Worm (Caenorhabditis elegans) whole organism, late embryonic: ENCODE measurements around the gene clec-37.

Experiments
- C08G9.2 ChIP-seq: sonication (generic microtip); optimal IDR thresholded peaks from 2 replicates; lab custom pipeline; 2016; ENCODE audit warnings: mild to moderate bottlenecking, missing genetic modification characterization, moderate library complexity, missing compliant biosample characterization
- K02D7.2 ChIP-seq: sonication (generic microtip); optimal IDR thresholded peaks from 2 replicates; lab custom pipeline; 2017; ENCODE audit warnings: mild to moderate bottlenecking, missing genetic modification characterization, missing compliant biosample characterization
- K09A11.1 ChIP-seq: sonication (generic microtip); optimal IDR thresholded peaks from 2 replicates; lab custom pipeline; 2017; ENCODE audit warnings: antibody characterized with exemption, mild to moderate bottlenecking, missing genetic modification characterization, missing compliant biosample characterization; ENCODE audit not compliant: insufficient read depth
- Y22D7AL.16 ChIP-seq: sonication (generic microtip); optimal IDR thresholded peaks from 2 replicates; lab custom pipeline; 2016; ENCODE audit warnings: missing genetic modification characterization, missing compliant biosample characterization
- ama-1 ChIP-seq: fragments of 150-350 bp; optimal IDR thresholded peaks from 2 replicates; lab custom pipeline; 2014
- ceh-14 ChIP-seq: sonication (generic microtip); optimal IDR thresholded peaks from 2 replicates; lab custom pipeline; 2016; ENCODE audit warnings: missing genotype, missing genetic modification characterization, missing compliant biosample characterization
- ceh-18 ChIP-seq: sonication (generic microtip); optimal IDR thresholded peaks from 2 replicates; lab custom pipeline; 2016; ENCODE audit warnings: missing genetic modification characterization, missing compliant biosample characterization
- ceh-2 ChIP-seq: sonication (generic microtip); optimal IDR thresholded peaks from 2 replicates; lab custom pipeline; 2016; ENCODE audit warnings: missing genotype, missing genetic modification characterization, missing compliant biosample characterization
- ceh-22 ChIP-seq: sonication (generic microtip); optimal IDR thresholded peaks from 2 replicates; lab custom pipeline; 2017; ENCODE audit warnings: missing biosample characterization, missing genetic modification characterization
- ceh-24 ChIP-seq: sonication (generic microtip); optimal IDR thresholded peaks from 2 replicates; lab custom pipeline; 2016; ENCODE audit warnings: mild to moderate bottlenecking, missing genetic modification characterization, missing compliant biosample characterization
- ceh-30 ChIP-seq: fragments of 150-350 bp; optimal IDR thresholded peaks from 2 replicates; lab custom pipeline; 2014; ENCODE audit warnings: missing biosample characterization, missing genetic modification characterization
- ceh-31 ChIP-seq: sonication (generic microtip); optimal IDR thresholded peaks from 2 replicates; lab custom pipeline; 2016; ENCODE audit warnings: missing genetic modification characterization, missing compliant biosample characterization
- ceh-34 ChIP-seq: sonication (generic microtip); optimal IDR thresholded peaks from 2 replicates; lab custom pipeline; 2016; ENCODE audit warnings: mild to moderate bottlenecking, missing genetic modification characterization, missing compliant biosample characterization
- ceh-48 ChIP-seq: sonication (generic microtip); optimal IDR thresholded peaks from 2 replicates; lab custom pipeline; 2016; ENCODE audit warnings: missing genetic modification characterization, inconsistent platforms, missing compliant biosample characterization
- ceh-9 ChIP-seq: sonication (generic microtip); optimal IDR thresholded peaks from 2 replicates; lab custom pipeline; 2016; ENCODE audit warnings: mild to moderate bottlenecking, missing genetic modification characterization, inconsistent platforms, missing compliant biosample characterization
- elt-4 ChIP-seq: sonication (generic microtip); optimal IDR thresholded peaks from 2 replicates; lab custom pipeline; 2016; ENCODE audit warnings: missing genetic modification characterization, missing compliant biosample characterization
- ets-4 ChIP-seq: sonication (generic microtip); optimal IDR thresholded peaks from 2 replicates; lab custom pipeline; 2016; ENCODE audit warnings: missing genetic modification characterization, missing compliant biosample characterization
- fax-1 ChIP-seq: sonication (generic microtip); optimal IDR thresholded peaks from 2 replicates; lab custom pipeline; 2016; ENCODE audit warnings: missing genotype, missing genetic modification characterization, missing compliant biosample characterization
- hlh-15 ChIP-seq: sonication (generic microtip); optimal IDR thresholded peaks from 2 replicates; lab custom pipeline; 2016; ENCODE audit warnings: missing genetic modification characterization, missing compliant biosample characterization
- hlh-30 ChIP-seq: sonication (generic microtip); optimal IDR thresholded peaks from 2 replicates; lab custom pipeline; 2017; ENCODE audit warnings: antibody characterized with exemption, missing genetic modification characterization, missing compliant biosample characterization; ENCODE audit not compliant: insufficient read depth
- hlh-6 ChIP-seq: sonication (generic microtip); optimal IDR thresholded peaks from 2 replicates; lab custom pipeline; 2016; ENCODE audit warnings: missing genotype, missing genetic modification characterization, missing compliant biosample characterization
- lim-6 ChIP-seq: sonication (generic microtip); optimal IDR thresholded peaks from 2 replicates; lab custom pipeline; 2016; ENCODE audit warnings: missing genetic modification characterization, missing compliant biosample characterization
- lin-11 ChIP-seq: fragments of 200-800 bp; sonication (Bioruptor generic); optimal IDR thresholded peaks from 2 replicates; lab custom pipeline; 2018; ENCODE audit warnings: mild to moderate bottlenecking, missing genetic modification characterization, missing compliant biosample characterization
- madf-2 ChIP-seq: sonication (generic microtip); optimal IDR thresholded peaks from 2 replicates; lab custom pipeline; 2017; ENCODE audit warnings: missing genetic modification characterization, missing compliant biosample characterization
- nhr-11 ChIP-seq: fragments of 150-350 bp; optimal IDR thresholded peaks from 2 replicates; lab custom pipeline; 2014; ENCODE audit warnings: missing biosample characterization, missing genetic modification characterization
- odd-2 ChIP-seq: sonication (generic microtip); optimal IDR thresholded peaks from 2 replicates; lab custom pipeline; 2017; ENCODE audit warnings: antibody characterized with exemption, mild to moderate bottlenecking, missing genetic modification characterization, missing compliant biosample characterization
- pag-3 ChIP-seq: sonication (generic microtip); optimal IDR thresholded peaks from 2 replicates; lab custom pipeline; 2016; ENCODE audit warnings: missing compliant biosample characterization, missing genetic modification characterization, borderline replicate concordance
- pax-1 ChIP-seq: fragments of 150-350 bp; optimal IDR thresholded peaks from 2 replicates; lab custom pipeline; 2014; ENCODE audit warnings: missing biosample characterization, missing genetic modification characterization
- pros-1 ChIP-seq: fragments of 150-350 bp; optimal IDR thresholded peaks from 2 replicates; lab custom pipeline; 2014; ENCODE audit warnings: missing biosample characterization, missing genetic modification reagents, missing genetic modification characterization
- rnt-1 ChIP-seq: sonication (generic microtip); optimal IDR thresholded peaks from 2 replicates; lab custom pipeline; 2016; ENCODE audit warnings: missing genetic modification characterization, missing compliant biosample characterization
- sox-2 ChIP-seq: fragments of 200-800 bp; sonication (Bioruptor generic); IDR thresholded peaks from 2 replicates; pipeline ENCODE4 v1.3.6; 2022; ENCODE audit warnings: missing genetic modification reagents, missing genetic modification characterization, missing compliant biosample characterization
- sox-4 ChIP-seq: sonication (generic microtip); optimal IDR thresholded peaks from 2 replicates; lab custom pipeline; 2017; ENCODE audit warnings: mild to moderate bottlenecking, missing genetic modification characterization, inconsistent platforms, missing compliant biosample characterization
- tbx-2 ChIP-seq: sonication (generic microtip); optimal IDR thresholded peaks from 2 replicates; lab custom pipeline; 2016; ENCODE audit warnings: missing genetic modification characterization, missing compliant biosample characterization
- tbx-7 ChIP-seq: sonication (generic microtip); optimal IDR thresholded peaks from 2 replicates; lab custom pipeline; 2016; ENCODE audit warnings: missing genotype, missing genetic modification characterization, missing compliant biosample characterization
- unc-55 ChIP-seq: sonication (generic microtip); optimal IDR thresholded peaks from 2 replicates; lab custom pipeline; 2017; ENCODE audit warnings: missing biosample characterization, missing genetic modification reagents, missing genetic modification characterization

Gene clec-37

ce11 chrV:16865404-16865803 is 13.5 kb upstream of the clec-37 start, which contains the start of gene clec-28:
Gene clec-28 (plus strand): TSS chrV:16865704.
- TF ChIP-seq ceh-34 (no peak), ceh-31 (no peak), ceh-30 (no peak), hlh-15 (tag; lab: Kevin White, UChicago) (no peak), odd-2 (tag; lab: Kevin White, UChicago) (no peak), sox-4 (tag; lab: Kevin White, UChicago) (no peak), pros-1 (tag; lab: Kevin White, UChicago) (no peak), ceh-18 (tag; lab: Kevin White, UChicago) (no peak), sox-2 (GFP tag; lab: Robert Waterston, UW) (no peak), ceh-2 (tag; lab: Kevin White, UChicago) (no peak), unc-55 (GFP tag; lab: Kevin White, UChicago) (no peak), fax-1 (tag; lab: Kevin White, UChicago) (no peak), ceh-9 (no peak)

ce11 chrV:16861719-16862118 is 9.8 kb upstream of the clec-37 start, which contains the start of the genes clec-32 and clec-24:
Gene clec-32 (minus strand): TSS chrV:16861819.
Gene clec-24 (plus strand): TSS chrV:16862012.
- TF ChIP-seq K09A11.1: no peak
- no peak for TF ChIP-seq hlh-30 (tag; lab: Kevin White, UChicago)

DNA sequence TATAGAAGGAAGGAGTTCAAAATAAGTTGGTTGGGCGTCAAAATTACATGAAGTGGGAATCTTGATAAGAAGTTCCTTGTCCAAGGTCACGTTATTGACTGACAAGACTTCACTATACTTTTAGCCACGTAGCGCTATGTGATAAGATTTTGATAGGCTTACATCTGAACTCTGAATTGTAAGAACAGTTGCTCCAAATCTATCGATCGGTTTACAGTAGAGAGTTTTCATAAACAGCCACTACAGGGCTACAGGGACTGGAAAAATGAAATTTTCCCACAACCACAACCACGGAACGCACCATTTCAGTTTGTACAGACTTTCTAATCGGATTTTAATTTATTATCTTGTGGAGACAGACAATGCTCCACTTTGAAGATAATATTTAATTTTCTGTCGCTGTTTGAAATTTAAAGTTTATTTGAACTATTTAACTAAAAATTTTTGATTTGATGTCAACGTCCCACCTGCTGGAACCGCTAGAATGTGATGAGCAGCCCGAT is 6.1 kb upstream of the clec-37 start, which contains the start of the genes clec-31 and clec-22:
Gene clec-31, minus strand, starts transcription at position 101 of the 503 bp plus-strand sequence.
Gene clec-22, plus strand, starts transcription at position 453 of the 503 bp plus-strand sequence.
- TF ChIP-seq Y22D7AL.16 (tag; lab: Kevin White, UChicago): no peak
- TF ChIP-seq hlh-6 (tag; lab: Kevin White, UChicago): no peak
- no peak for TF ChIP-seq hlh-30 (tag; lab: Kevin White, UChicago)
- no peak for TF ChIP-seq pros-1 (tag; lab: Kevin White, UChicago)
- no peak for TF ChIP-seq elt-4 (tag; lab: Kevin White, UChicago)

- no peak for TF ChIP-seq rnt-1 (tag; lab: Kevin White, UChicago)
Measured at ce11 chrV:16853956-16854683, 2.2 kb upstream of the clec-37 start, which contains the start of the genes clec-35 and clec-27. Gene clec-35 (minus strand): TSS chrV:16854056. Gene clec-27 (plus strand): TSS chrV:16854633.

DNA sequence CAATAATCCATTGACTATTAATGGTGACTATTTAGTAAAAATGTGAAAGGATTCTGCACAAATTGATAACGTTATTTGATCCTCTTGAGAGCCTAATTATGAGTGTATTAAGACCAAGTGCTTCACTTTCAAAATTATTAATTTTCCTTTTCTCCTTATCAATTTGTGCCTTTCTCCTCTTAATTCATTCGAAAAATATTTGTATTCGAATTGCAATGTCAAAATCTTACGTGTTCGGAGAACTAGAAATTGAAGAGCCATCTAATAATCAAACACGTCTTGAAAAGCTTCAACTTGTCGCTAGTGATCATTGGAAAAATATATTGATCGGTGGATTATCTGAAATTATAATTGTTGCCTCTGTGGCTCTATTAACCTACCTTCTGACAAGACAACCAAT is 3.4 kb downstream of the clec-37 start, which contains the start of the genes clec-36 and clec-26:
Gene clec-36, minus strand, starts transcription at position 101 of the 400 bp plus-strand sequence.
Gene clec-26, plus strand, starts transcription at position 114 of the 400 bp plus-strand sequence.
- no peak for TF ChIP-seq fax-1 (tag; lab: Kevin White, UChicago)
- no peak for TF ChIP-seq tbx-7 (tag; lab: Kevin White, UChicago)
- TF ChIP-seq ets-4: no peak
- no peak for TF ChIP-seq madf-2
- no peak for TF ChIP-seq hlh-15 (tag; lab: Kevin White, UChicago)

- no peak for TF ChIP-seq ceh-14 (tag; lab: Kevin White, UChicago)
- no peak for TF ChIP-seq ceh-24 (tag; lab: Kevin White, UChicago)
- no peak for TF ChIP-seq odd-2 (tag; lab: Kevin White, UChicago)
- TF ChIP-seq pag-3 (tag; lab: Kevin White, UChicago): no peak
- no peak for TF ChIP-seq tbx-2 (tag; lab: Kevin White, UChicago)
- TF ChIP-seq pax-1 (tag; lab: Kevin White, UChicago): no peak
- no peak for TF ChIP-seq ceh-22 (tag; lab: Kevin White, UChicago)
- TF ChIP-seq tbx-7 (tag; lab: Kevin White, UChicago): no peak
- no peak for TF ChIP-seq ama-1 (lab: Kevin White, UChicago)
- TF ChIP-seq C08G9.2 (tag; lab: Kevin White, UChicago): no peak
- TF ChIP-seq ceh-48 (tag; lab: Kevin White, UChicago): no peak
- no peak for TF ChIP-seq lin-11 (tag; lab: Kevin White, UChicago)
- TF ChIP-seq elt-4 (tag; lab: Kevin White, UChicago): no peak
- TF ChIP-seq K02D7.2 (tag; lab: Kevin White, UChicago): no peak
- no peak for TF ChIP-seq lim-6 (tag; lab: Kevin White, UChicago)
- no peak for TF ChIP-seq nhr-11 (tag; lab: Kevin White, UChicago)
Measured at ce11 chrV:16842941-16843340, 9.0 kb downstream of the clec-37 start, which contains the start of gene clec-25. Gene clec-25 (plus strand): TSS chrV:16843241.
